1 fruit fly cellular context compared by ENCODE assay signal in the genomic region with DNA sequence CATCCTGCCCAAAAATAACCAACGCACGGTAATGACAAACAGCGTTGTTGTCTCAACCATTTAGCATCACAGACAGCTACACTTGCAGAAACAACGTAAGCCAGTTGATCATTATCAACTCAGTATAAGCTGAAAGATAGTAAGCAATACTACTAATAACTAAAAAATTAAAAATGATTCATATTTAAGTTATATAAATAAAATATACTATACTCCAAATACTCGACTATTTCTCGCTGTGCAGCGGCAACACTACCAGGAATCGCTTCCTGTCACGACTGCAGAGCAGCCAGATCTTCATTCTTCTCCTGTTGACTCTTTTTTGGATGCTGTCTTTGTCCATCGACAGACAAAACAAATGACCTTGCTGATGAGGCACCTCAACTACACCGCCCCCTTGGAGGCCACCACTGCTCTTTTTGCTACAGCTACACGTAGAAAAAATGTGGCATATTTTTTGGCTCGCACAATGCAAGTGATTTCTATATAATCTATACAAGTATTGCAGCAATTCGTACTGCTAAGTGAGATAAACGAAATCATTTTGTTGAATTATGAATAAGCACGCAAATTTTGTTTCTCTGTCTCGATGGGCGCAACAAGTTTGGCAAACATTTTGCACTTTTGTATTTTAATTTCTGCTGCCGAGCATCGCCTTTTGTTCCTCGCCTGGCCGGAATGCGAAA.
A peak's percentile ranks its signal among the peaks of the same experiment; 100 is the strongest.
TF ChIP-seq lines count a peak whose summit lies in the region.

No protein-coding gene starts in this region.

TF ChIP-seq in whole organism, prepupa, 60 proteins besides CTCF, POLR2A, EP300 and RAD21 (continued from another document):
- peak; percentile 81 for TF ChIP-seq topi (GFP tag; optimal IDR thresholded peaks at IDR 0.05; lab: Kevin White, UChicago)
- TF ChIP-seq Sox15 (GFP tag; optimal IDR thresholded peaks at IDR 0.05; lab: Kevin White, UChicago) = no peak
- TF ChIP-seq vri (GFP tag; optimal IDR thresholded peaks at IDR 0.05; lab: Kevin White, UChicago) = peak; percentile 20
- TF ChIP-seq Ets21C (GFP tag; optimal IDR thresholded peaks at IDR 0.05; lab: Kevin White, UChicago) = peak; percentile 40
- no peak for TF ChIP-seq CG16779 (tag; optimal IDR thresholded peaks at IDR 0.05; lab: Kevin White, UChicago)
- TF ChIP-seq CG10631 (GFP tag; optimal IDR thresholded peaks at IDR 0.05; lab: Kevin White, UChicago) = peak; percentile 54
- no peak for TF ChIP-seq Hr38 (GFP tag; optimal IDR thresholded peaks at IDR 0.05; lab: Kevin White, UChicago)
- TF ChIP-seq net (GFP tag; optimal IDR thresholded peaks at IDR 0.05; lab: Kevin White, UChicago) = peak; percentile 2
- TF ChIP-seq pdm3 (GFP tag; optimal IDR thresholded peaks at IDR 0.05; lab: Kevin White, UChicago) = peak; percentile 35
- peak; percentile 70 for TF ChIP-seq cyc (GFP tag; optimal IDR thresholded peaks at IDR 0.05; lab: Kevin White, UChicago)
- peak; percentile 75 for TF ChIP-seq CG31627 (GFP tag; optimal IDR thresholded peaks at IDR 0.05; lab: Kevin White, UChicago)
- TF ChIP-seq CG32006 (GFP tag; optimal IDR thresholded peaks at IDR 0.05; lab: Kevin White, UChicago) = peak; percentile 19
- TF ChIP-seq CG8632 (GFP tag; optimal IDR thresholded peaks at IDR 0.05; lab: Kevin White, UChicago) = no peak
- peak; percentile 80 for TF ChIP-seq Met (GFP tag; optimal IDR thresholded peaks at IDR 0.05; lab: Kevin White, UChicago)
- peak; percentile 48 for TF ChIP-seq CG3032 (tag; optimal IDR thresholded peaks at IDR 0.05; lab: Kevin White, UChicago)
- TF ChIP-seq CG11294 (GFP tag; IDR thresholded peaks at IDR 0.05; lab: Robert Waterston, UW) = no peak
- TF ChIP-seq CG1621 (tag; optimal IDR thresholded peaks at IDR 0.05; lab: Kevin White, UChicago) = no peak
- no peak for TF ChIP-seq fd85E (GFP tag; optimal IDR thresholded peaks at IDR 0.05; lab: Kevin White, UChicago)
- TF ChIP-seq CG6808 (GFP tag; optimal IDR thresholded peaks at IDR 0.05; lab: Kevin White, UChicago) = peak; percentile 29
- no peak; the same call in 1 of the 2 replicates for TF ChIP-seq Gug (GFP tag; IDR thresholded peaks at IDR 0.05; lab: Robert Waterston, UW)
- peak; percentile 83 for TF ChIP-seq svp (GFP tag; lab: Kevin White, UChicago)
- TF ChIP-seq CG8119 (GFP tag; IDR thresholded peaks at IDR 0.05; lab: Robert Waterston, UW) = no peak
- TF ChIP-seq CG15336 (GFP tag; IDR thresholded peaks at IDR 0.05; lab: Robert Waterston, UW) = peak; percentile 9; the same call in 1 of the 2 replicates
- no peak for TF ChIP-seq Lpt (GFP tag; optimal IDR thresholded peaks at IDR 0.05; lab: Kevin White, UChicago)
- peak; percentile 49 for TF ChIP-seq CG6792 (GFP tag; optimal IDR thresholded peaks at IDR 0.05; lab: Kevin White, UChicago)
- TF ChIP-seq CG9139 (GFP tag; optimal IDR thresholded peaks at IDR 0.05; lab: Kevin White, UChicago) = peak; percentile 31
- TF ChIP-seq Ets96B (tag; optimal IDR thresholded peaks at IDR 0.05; lab: Kevin White, UChicago) = peak; percentile 55
- TF ChIP-seq CG7368 (GFP tag; optimal IDR thresholded peaks at IDR 0.05; lab: Kevin White, UChicago) = no peak
- peak; percentile 66 for TF ChIP-seq Sox102F (GFP tag; optimal IDR thresholded peaks at IDR 0.05; lab: Kevin White, UChicago)
- TF ChIP-seq esn (GFP tag; optimal IDR thresholded peaks at IDR 0.05; lab: Kevin White, UChicago) = peak; percentile 78
- peak; percentile 48 for TF ChIP-seq CG11762 (GFP tag; optimal IDR thresholded peaks at IDR 0.05; lab: Kevin White, UChicago; ENCODE audit: insufficient read depth)
- TF ChIP-seq fkh (GFP tag; optimal IDR thresholded peaks at IDR 0.05; lab: Kevin White, UChicago) = no peak
- TF ChIP-seq CG6163 (GFP tag; IDR thresholded peaks at IDR 0.05; lab: Robert Waterston, UW) = peak; percentile 50; the same call in 2 of the 3 replicates
- TF ChIP-seq Hr4 (GFP tag; optimal IDR thresholded peaks at IDR 0.05; lab: Kevin White, UChicago) = no peak
- peak; percentile 26; the same call in 1 of the 3 replicates for TF ChIP-seq eg (GFP tag; IDR thresholded peaks at IDR 0.05; lab: Robert Waterston, UW)
